Worm (Caenorhabditis elegans) whole organism, L4 larva: ENCODE data around the gene sru-20.
"Not testable (repeated sequence)": the region's sequence is repeated elsewhere in the genome, so short reads cannot be mapped to it uniquely, and the experiment has no call there.

Source experiments
- F10B5.3 ChIP-seq: sonication (generic microtip); optimal IDR thresholded peaks from 2 replicates; lab custom pipeline; 2016; ENCODE audit warnings: mild to moderate bottlenecking, missing genetic modification characterization, missing compliant biosample characterization
- F44E2.7 ChIP-seq: fragments of 200-800 bp; sonication (Bioruptor generic); IDR thresholded peaks from 2 replicates; pipeline ENCODE4 v2.1.2; 2022; ENCODE audit warnings: missing genetic modification characterization, missing compliant biosample characterization
- F49E8.2 ChIP-seq: sonication (generic microtip); optimal IDR thresholded peaks from 2 replicates; lab custom pipeline; 2016; ENCODE audit warnings: missing compliant biosample characterization, mild to moderate bottlenecking, missing genetic modification characterization, borderline replicate concordance
- R02D3.7 ChIP-seq: fragments of 150-350 bp; sonication (generic microtip); optimal IDR thresholded peaks from 3 replicates; lab custom pipeline; 2014; ENCODE audit warnings: missing biosample characterization, missing genetic modification characterization
- T26A8.4 ChIP-seq: fragments of 200-800 bp; sonication (Bioruptor generic); IDR thresholded peaks from 2 replicates; pipeline ENCODE4 v1.3.6; 2022; ENCODE audit warnings: missing genetic modification characterization, missing compliant biosample characterization
- Y75B8A.6 ChIP-seq: fragments of 200-800 bp; sonication (Bioruptor generic); IDR thresholded peaks from 2 replicates; pipeline ENCODE4 v1.3.6; 2022; ENCODE audit warnings: missing genetic modification reagents, missing genetic modification characterization, missing compliant biosample characterization
- aha-1 ChIP-seq: fragments of 150-350 bp; peaks from one replicate; lab custom pipeline; 2014; ENCODE audit warnings: missing biosample characterization, missing genetic modification characterization
- ama-1 ChIP-seq: fragments of 150-350 bp; optimal IDR thresholded peaks from 2 replicates; lab custom pipeline; 2014; ENCODE audit warnings: inconsistent platforms, mixed read lengths
- arid-1 ChIP-seq: fragments of 200-800 bp; sonication (Bioruptor generic); conservative IDR thresholded peaks from 2 replicates; pipeline ENCODE4 v1.3.6; 2022; ENCODE audit warnings: missing genetic modification reagents, missing genetic modification characterization, missing compliant biosample characterization
- ceh-82 ChIP-seq: sonication (generic microtip); optimal IDR thresholded peaks from 2 replicates; lab custom pipeline; 2017; ENCODE audit warnings: missing biosample characterization, missing genetic modification characterization
- cey-2 ChIP-seq: sonication (generic microtip); optimal IDR thresholded peaks from 3 replicates; lab custom pipeline; 2017; ENCODE audit warnings: missing genetic modification characterization, mild to moderate bottlenecking, missing compliant biosample characterization, antibody characterized with exemption, borderline replicate concordance; ENCODE audit not compliant: insufficient read depth
- ctbp-1 ChIP-seq: fragments of 200-800 bp; sonication (Bioruptor generic); IDR thresholded peaks from 2 replicates; pipeline ENCODE4 v1.3.6; 2022; ENCODE audit warnings: missing genetic modification reagents, missing genetic modification characterization, missing compliant biosample characterization
- daf-12 ChIP-seq: fragments of 150-350 bp; optimal IDR thresholded peaks from 2 replicates; lab custom pipeline; 2014; ENCODE audit warnings: missing biosample characterization, missing genetic modification reagents, missing genetic modification characterization
- daf-16 ChIP-seq, 3 experiments: sonication (generic microtip); optimal IDR thresholded peaks; 2 replicates each; lab custom pipeline; 2016 to 2017; ENCODE audit warnings: missing genetic modification characterization in 3 of 3, missing genetic modification reagents in 3 of 3, mild to moderate bottlenecking in 2 of 3, missing compliant biosample characterization in 2 of 3, missing biosample characterization in 1 of 3, moderate library complexity in 1 of 3
- dpl-1 ChIP-seq: fragments of 150-350 bp; optimal IDR thresholded peaks from 2 replicates; lab custom pipeline; 2014; ENCODE audit warnings: missing biosample characterization, missing genetic modification reagents, missing genetic modification characterization
- egl-27 ChIP-seq: sonication (generic microtip); optimal IDR thresholded peaks from 3 replicates; lab custom pipeline; 2017; ENCODE audit warnings: missing biosample characterization, missing genetic modification reagents, missing genetic modification characterization
- fos-1 ChIP-seq: fragments of 150-350 bp; optimal IDR thresholded peaks from 2 replicates; lab custom pipeline; 2014; ENCODE audit warnings: missing biosample characterization, missing genetic modification characterization
- gei-8 ChIP-seq: fragments of 200-800 bp; sonication (Bioruptor generic); optimal IDR thresholded peaks from 2 replicates; lab custom pipeline; 2018; ENCODE audit warnings: mild to moderate bottlenecking, missing genetic modification characterization, missing compliant biosample characterization
- hif-1 ChIP-seq, 2 experiments: sonication (generic microtip); optimal IDR thresholded peaks; 2 replicates each; lab custom pipeline; 2016 to 2017; ENCODE audit warnings: missing compliant biosample characterization in 2 of 2, missing genetic modification characterization in 2 of 2, missing genetic modification reagents in 2 of 2, missing genotype in 2 of 2, mild to moderate bottlenecking in 1 of 2
- hlh-30 ChIP-seq: sonication (generic microtip); optimal IDR thresholded peaks from 2 replicates; lab custom pipeline; 2017; ENCODE audit warnings: antibody characterized with exemption, mild to moderate bottlenecking, missing genetic modification characterization, missing compliant biosample characterization; ENCODE audit not compliant: insufficient read depth
- jun-1 ChIP-seq: fragments of 150-350 bp; optimal IDR thresholded peaks from 2 replicates; lab custom pipeline; 2014; ENCODE audit warnings: missing biosample characterization, missing genetic modification reagents, missing genetic modification characterization
- lir-3 ChIP-seq: sonication (generic microtip); optimal IDR thresholded peaks from 2 replicates; lab custom pipeline; 2016; ENCODE audit warnings: mild to moderate bottlenecking, missing genetic modification characterization, missing compliant biosample characterization
- lsy-2 ChIP-seq, 2 experiments: fragments of 150-350 bp in 1 of 2; sonication (generic microtip) in 1 of 2; optimal IDR thresholded peaks; 2 replicates each; lab custom pipeline; 2014 to 2017; ENCODE audit warnings: missing biosample characterization in 2 of 2, missing genetic modification characterization in 2 of 2
- madf-9 ChIP-seq: fragments of 200-800 bp; sonication (Bioruptor generic); conservative IDR thresholded peaks from 2 replicates; pipeline ENCODE4 v1.3.6; 2022; ENCODE audit warnings: missing genetic modification reagents, missing genetic modification characterization, missing compliant biosample characterization
- mdt-29 ChIP-seq: fragments of 200-800 bp; sonication (Bioruptor generic); IDR thresholded peaks from 2 replicates; pipeline ENCODE4 v1.3.6; 2022; ENCODE audit warnings: missing genetic modification reagents, missing genetic modification characterization, missing compliant biosample characterization
- nhr-10 ChIP-seq: fragments of 150-350 bp; optimal IDR thresholded peaks from 2 replicates; lab custom pipeline; 2014; ENCODE audit warnings: missing biosample characterization, missing genetic modification characterization
- nhr-102 ChIP-seq: sonication (generic microtip); optimal IDR thresholded peaks from 2 replicates; lab custom pipeline; 2016; ENCODE audit warnings: mild to moderate bottlenecking, missing genetic modification characterization, moderate library complexity, missing compliant biosample characterization
- nhr-76 ChIP-seq: fragments of 150-350 bp; optimal IDR thresholded peaks from 2 replicates; lab custom pipeline; 2014; ENCODE audit warnings: missing biosample characterization, missing genetic modification characterization
- pqm-1 ChIP-seq: sonication (generic microtip); optimal IDR thresholded peaks from 2 replicates; lab custom pipeline; 2017; ENCODE audit warnings: missing biosample characterization, missing genetic modification characterization
- set-16 ChIP-seq: fragments of 200-800 bp; sonication (Bioruptor generic); IDR thresholded peaks from 2 replicates; pipeline ENCODE4 v1.3.6; 2022; ENCODE audit warnings: missing genetic modification reagents, missing genetic modification characterization, missing compliant biosample characterization
- spr-3 ChIP-seq: fragments of 200-800 bp; sonication (Bioruptor generic); optimal IDR thresholded peaks from 2 replicates; lab custom pipeline; 2018; ENCODE audit warnings: mild to moderate bottlenecking, missing genetic modification characterization, missing compliant biosample characterization
- unc-62 ChIP-seq, 3 experiments: fragments of 150-350 bp in 1 of 3; sonication (generic microtip); optimal IDR thresholded peaks in 2 of 3; peaks in 1 of 3; 1 replicate in 1 of 3; 2 replicates in 2 of 3; lab custom pipeline; 2014 to 2017; ENCODE audit warnings: missing biosample characterization in 3 of 3, missing genetic modification characterization in 3 of 3, missing genetic modification reagents in 3 of 3, missing genotype in 1 of 3
- zfp-3 ChIP-seq: fragments of 200-800 bp; sonication (Bioruptor generic); conservative IDR thresholded peaks from 2 replicates; pipeline ENCODE4 v1.3.6; 2022; ENCODE audit warnings: missing genetic modification reagents, missing genetic modification characterization, missing compliant biosample characterization
- zip-2 ChIP-seq: fragments of 150-350 bp; optimal IDR thresholded peaks from 2 replicates; lab custom pipeline; 2014; ENCODE audit warnings: missing biosample characterization, missing genetic modification characterization

Gene sru-20

DNA sequence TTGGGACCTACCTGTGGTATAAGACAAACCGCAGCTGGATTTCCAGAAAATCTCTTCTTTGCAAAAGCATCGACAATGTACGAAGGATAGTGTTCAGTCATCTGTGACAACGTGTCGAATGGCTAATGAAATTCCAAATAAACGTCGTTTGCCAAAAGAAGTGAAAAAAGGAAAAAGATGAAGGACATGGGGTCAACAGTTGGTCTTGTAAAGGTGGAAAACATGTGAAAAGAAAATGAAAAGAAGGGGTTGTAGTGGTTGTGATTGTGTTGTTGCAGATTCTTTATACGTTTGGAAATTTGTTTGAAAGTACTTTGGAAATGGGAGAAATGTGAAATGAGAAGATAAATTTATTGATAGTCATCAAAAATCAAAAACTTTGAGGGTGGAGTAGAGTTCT lies 10.8 kb upstream of the sru-20 start, which contains the start of gene T04A11.4:
Gene T04A11.4, minus strand, starts transcription at position 101 of the 400 bp plus-strand sequence.
- not testable (repeated sequence) for TF ChIP-seq aha-1, daf-12, ceh-82 (tag; lab: Kevin White, UChicago)

DNA sequence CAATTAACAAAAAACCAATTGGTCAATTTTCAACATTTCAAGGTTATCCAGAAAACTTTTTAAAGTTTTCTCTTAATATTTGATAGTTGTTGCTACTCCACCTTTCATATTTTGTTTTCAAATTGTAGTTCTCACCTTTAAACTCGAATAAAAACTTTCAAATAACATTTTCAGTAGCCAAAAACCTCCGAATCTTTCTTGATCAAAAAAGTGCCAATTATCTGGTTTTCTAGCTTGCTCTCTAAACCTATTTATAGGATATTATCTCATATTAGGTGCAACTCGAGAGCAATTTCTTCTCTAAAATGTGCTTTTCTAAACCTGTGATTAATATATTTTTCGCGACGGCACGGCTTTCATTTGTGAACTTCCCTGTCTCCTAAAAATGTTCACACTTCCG lies 8.1 kb upstream of the sru-20 start, which contains the start of gene sru-26:
Gene sru-26, plus strand, starts transcription at position 301 of the 400 bp plus-strand sequence.
- TF ChIP-seq egl-27 (tag; lab: Kevin White, UChicago), result no peak
- no peak for TF ChIP-seq zfp-3 (GFP tag; lab: Robert Waterston, UW)
- TF ChIP-seq lsy-2 (tag; optimal IDR thresholded peaks at IDR 0.05; lab: Kevin White, UChicago), result no peak
- TF ChIP-seq ama-1, result no peak
- no peak for TF ChIP-seq set-16 (GFP tag; lab: Robert Waterston, UW)
- no peak for TF ChIP-seq fos-1 (tag; lab: Kevin White, UChicago)
- no peak for TF ChIP-seq nhr-10 (tag; lab: Kevin White, UChicago)
- TF ChIP-seq jun-1, result no peak
- TF ChIP-seq gei-8 (GFP tag; lab: Kevin White, UChicago), result no peak
- no peak for TF ChIP-seq nhr-102
- no peak for TF ChIP-seq madf-9 (GFP tag; lab: Robert Waterston, UW)
- TF ChIP-seq arid-1, result no peak
- TF ChIP-seq cey-2 (tag; lab: Kevin White, UChicago), result no peak
- TF ChIP-seq T26A8.4 (GFP tag; lab: Robert Waterston, UW), result no peak
- TF ChIP-seq nhr-76 (tag; lab: Kevin White, UChicago), result no peak
- no peak for TF ChIP-seq zip-2 (tag; lab: Kevin White, UChicago)
- TF ChIP-seq mdt-29 (GFP tag; lab: Robert Waterston, UW), result no peak
- TF ChIP-seq F49E8.2 (tag; lab: Kevin White, UChicago), result no peak
- TF ChIP-seq hif-1 (tag; optimal IDR thresholded peaks at IDR 0.05; lab: Kevin White, UChicago), result no peak

DNA sequence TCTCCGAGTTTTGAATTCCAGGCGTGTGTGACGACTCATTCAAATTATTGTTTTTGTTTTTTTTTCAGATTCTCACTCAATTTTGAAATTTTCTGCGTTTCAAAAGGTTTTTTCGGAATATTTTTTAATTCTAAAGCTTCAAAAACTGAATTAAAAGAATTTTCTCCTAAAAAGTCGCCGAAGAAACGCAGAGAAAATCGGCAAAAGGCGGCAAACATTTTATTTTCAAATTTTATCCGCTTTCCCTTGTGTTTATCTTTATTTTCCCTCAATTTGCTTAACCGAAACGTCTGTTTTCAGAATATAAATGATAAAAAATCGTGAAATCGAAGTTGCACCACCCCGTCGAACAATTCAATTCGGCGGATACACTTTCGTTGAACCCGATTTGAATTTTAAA lies 4.8 kb upstream of the sru-20 start, which contains the start of gene him-6:
Gene him-6, plus strand, starts transcription at position 301 of the 400 bp plus-strand sequence.
- TF ChIP-seq daf-16 (GFP tag; optimal IDR thresholded peaks at IDR 0.05; lab: Kevin White, UChicago) (no peak), daf-16 (tag; optimal IDR thresholded peaks at IDR 0.05; lab: Kevin White, UChicago) (no peak), hlh-30 (tag; lab: Kevin White, UChicago) (no peak), cey-2 (tag; lab: Kevin White, UChicago) (no peak), zip-2 (tag; lab: Kevin White, UChicago) (no peak), dpl-1 (GFP tag; lab: Kevin White, UChicago) (no peak), ctbp-1 (no peak), spr-3 (GFP tag; lab: Kevin White, UChicago) (no peak), lir-3 (tag; lab: Kevin White, UChicago) (no peak), pqm-1 (no peak), F10B5.3 (no peak), unc-62 (GFP tag; optimal IDR thresholded peaks at IDR 0.05 in 1 of 2; lab: Kevin White, UChicago) (no peak), unc-62 (tag; optimal IDR thresholded peaks at IDR 0.05; lab: Kevin White, UChicago) (no peak)

ce11 chrIV:12498238-12498637 lies 2.9 kb downstream of the sru-20 start, which contains the start of gene sru-19:
TSS of gene sru-19 (plus strand) at chrIV:12498538.
- TF ChIP-seq F44E2.7 (GFP tag; lab: Robert Waterston, UW) (no peak), Y75B8A.6 (GFP tag; lab: Robert Waterston, UW) (no peak), R02D3.7 (tag; lab: Kevin White, UChicago) (no peak), F10B5.3 (no peak), hlh-30 (tag; lab: Kevin White, UChicago) (no peak), F49E8.2 (tag; lab: Kevin White, UChicago) (no peak)
